Fruit fly (Drosophila melanogaster) whole organism, pupa: ENCODE measurements around the gene CG43347.
"Not testable (repeated sequence)": the region's sequence is repeated elsewhere in the genome, so short reads cannot be mapped to it uniquely, and the experiment has no call there.

Experiments
- CG10348 ChIP-seq: fragments of 200-800 bp; sonication (Bioruptor generic); IDR thresholded peaks from 2 replicates; pipeline ENCODE4 v1.3.6; 2022; ENCODE audit warnings: missing biosample characterization, missing genetic modification characterization
- CG12605 ChIP-seq: fragments of 200-800 bp; sonication (Bioruptor generic); IDR thresholded peaks from 2 replicates; pipeline ENCODE4 v1.3.6; 2022; ENCODE audit warnings: missing biosample characterization, missing genetic modification characterization
- CG13204 ChIP-seq: fragments of 200-800 bp; sonication (Bioruptor generic); optimal IDR thresholded peaks from 2 replicates; lab custom pipeline; 2018; ENCODE audit warnings: missing biosample characterization, mild to moderate bottlenecking, missing genetic modification characterization, moderate library complexity
- CG14655 ChIP-seq: fragments of 200-800 bp; sonication (Bioruptor generic); optimal IDR thresholded peaks from 3 replicates; lab custom pipeline; 2017; ENCODE audit warnings: mild to moderate bottlenecking, missing biosample characterization, missing genetic modification reagents, missing genetic modification characterization
- CG15710 ChIP-seq: fragments of 200-800 bp; sonication (Bioruptor generic); optimal IDR thresholded peaks from 2 replicates; lab custom pipeline; 2018; ENCODE audit warnings: missing biosample characterization, mild to moderate bottlenecking, missing genetic modification characterization, moderate library complexity
- CG17806 ChIP-seq: fragments of 200-800 bp; sonication (Bioruptor generic); optimal IDR thresholded peaks from 2 replicates; lab custom pipeline; 2018; ENCODE audit warnings: missing biosample characterization, mild to moderate bottlenecking, missing genetic modification characterization, moderate library complexity
- CG32121 ChIP-seq: fragments of 200-800 bp; sonication (Bioruptor generic); IDR thresholded peaks from 2 replicates; pipeline ENCODE4 v1.3.6; 2022; ENCODE audit warnings: missing biosample characterization, missing genetic modification characterization
- CG34367 ChIP-seq: fragments of 200-800 bp; sonication (Bioruptor generic); optimal IDR thresholded peaks from 2 replicates; lab custom pipeline; 2018; ENCODE audit warnings: missing biosample characterization, mild to moderate bottlenecking, missing genetic modification characterization
- CG4496 ChIP-seq: fragments of 200-800 bp; sonication (Bioruptor generic); IDR thresholded peaks from 3 replicates; pipeline ENCODE4 v1.3.6; 2022; ENCODE audit warnings: missing biosample characterization, missing genetic modification characterization
- CG8159 ChIP-seq: fragments of 200-800 bp; sonication (Bioruptor generic); optimal IDR thresholded peaks from 3 replicates; lab custom pipeline; 2018; ENCODE audit warnings: missing biosample characterization, mild to moderate bottlenecking, missing genetic modification characterization, moderate library complexity
- CG8301 ChIP-seq: fragments of 200-800 bp; sonication (Bioruptor generic); optimal IDR thresholded peaks from 2 replicates; lab custom pipeline; 2018; ENCODE audit warnings: missing biosample characterization, mild to moderate bottlenecking, missing genetic modification characterization
- CG9948 ChIP-seq: fragments of 200-800 bp; sonication (Bioruptor generic); optimal IDR thresholded peaks from 2 replicates; lab custom pipeline; 2018; ENCODE audit warnings: missing biosample characterization, mild to moderate bottlenecking, missing genetic modification characterization, moderate library complexity
- D1 ChIP-seq: fragments of 200-800 bp; sonication (Bioruptor generic); optimal IDR thresholded peaks from 2 replicates; lab custom pipeline; 2018; ENCODE audit warnings: missing biosample characterization, mild to moderate bottlenecking, missing genetic modification characterization, moderate library complexity
- EcR ChIP-seq: fragments of 200-800 bp; sonication (Bioruptor generic); optimal IDR thresholded peaks from 3 replicates; lab custom pipeline; 2019; ENCODE audit warnings: missing biosample characterization, missing genetic modification characterization, mild to moderate bottlenecking, moderate library complexity, missing genetic modification reagents
- Ets98B ChIP-seq: fragments of 200-800 bp; sonication (Bioruptor generic); IDR thresholded peaks from 2 replicates; pipeline ENCODE4 v1.3.6; 2022; ENCODE audit warnings: missing biosample characterization, missing genetic modification characterization
- Pif1A ChIP-seq: fragments of 200-800 bp; sonication (Bioruptor generic); optimal IDR thresholded peaks from 3 replicates; lab custom pipeline; 2016; ENCODE audit warnings: missing biosample characterization, missing genetic modification characterization
- Pif1B ChIP-seq: fragments of 200-800 bp; sonication (Bioruptor generic); optimal IDR thresholded peaks from 3 replicates; lab custom pipeline; 2016; ENCODE audit warnings: missing biosample characterization, missing genetic modification characterization
- Snoo ChIP-seq: fragments of 200-800 bp; sonication (Bioruptor generic); optimal IDR thresholded peaks from 3 replicates; lab custom pipeline; 2017; ENCODE audit warnings: missing biosample characterization, mild to moderate bottlenecking, missing genetic modification characterization, inconsistent platforms
- fd96Ca ChIP-seq: fragments of 200-800 bp; sonication (Bioruptor generic); IDR thresholded peaks from 3 replicates; pipeline ENCODE4 v1.3.6; 2022; ENCODE audit warnings: missing biosample characterization, missing genetic modification characterization
- gl ChIP-seq: fragments of 200-800 bp; sonication (Bioruptor generic); optimal IDR thresholded peaks from 2 replicates; lab custom pipeline; 2018; ENCODE audit warnings: missing biosample characterization, mild to moderate bottlenecking, missing genetic modification characterization
- rn ChIP-seq: fragments of 200-800 bp; sonication (Bioruptor generic); IDR thresholded peaks from 2 replicates; pipeline ENCODE4 v1.3.6; 2022; ENCODE audit warnings: missing biosample characterization, missing genetic modification characterization

Gene CG43347

DNA sequence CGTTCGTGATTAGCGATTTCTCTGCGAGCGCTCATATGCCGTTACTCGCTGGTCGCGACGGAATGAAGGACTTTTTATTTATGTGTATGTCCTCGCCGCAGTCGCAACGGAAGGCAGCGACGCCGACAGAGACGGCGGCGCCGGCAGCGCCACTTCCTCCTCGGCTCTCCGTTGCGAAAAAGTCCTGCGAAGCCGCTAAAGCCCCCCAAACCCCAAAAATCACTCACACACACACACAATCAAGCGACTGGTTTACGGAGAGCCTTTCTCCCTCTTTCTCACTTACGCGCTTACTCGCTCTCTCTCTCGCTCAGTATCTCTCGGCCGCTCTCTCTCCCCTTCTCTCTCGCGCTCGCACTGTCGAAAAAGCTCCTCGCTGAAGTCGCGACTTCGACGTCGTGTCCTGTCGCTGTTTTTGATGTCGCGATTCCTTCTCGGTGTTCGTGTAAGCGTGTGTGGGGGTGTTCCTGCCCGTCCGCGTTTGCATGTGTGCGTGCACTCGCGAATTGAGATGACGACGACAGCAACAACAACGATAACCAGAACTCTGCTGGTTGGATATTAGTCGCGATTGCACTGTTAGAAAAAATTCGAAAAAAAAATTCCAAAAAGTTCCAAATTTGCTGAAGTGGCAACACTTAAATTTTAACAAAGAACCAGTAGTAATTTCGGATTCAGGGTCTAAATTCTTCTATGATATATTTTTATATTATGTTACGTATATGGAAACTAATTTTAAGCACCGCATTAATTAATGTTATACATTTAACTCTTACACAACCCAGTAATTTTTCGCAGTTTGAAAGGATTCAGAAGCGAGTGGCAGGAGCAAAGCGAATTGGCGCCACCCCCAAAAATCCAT lies at the start of gene CG43347:
CG43347 (minus strand) TSS at position 47 of the 862 bp plus-strand sequence.
- TF ChIP-seq CG17806 (peak; percentile 40), CG14655 (GFP tag; lab: Kevin White, UChicago) (peak; percentile 53), CG9948 (peak; percentile 55), CG34367 (peak; percentile 28), CG8159 (peak; percentile 74), Pif1A (GFP tag; lab: Kevin White, UChicago) (peak; percentile 37), Snoo (tag; lab: Kevin White, UChicago) (peak; percentile 31), CG4496 (GFP tag; lab: Robert Waterston, UW) (peak; percentile 41; the same call in 1 of the 3 replicates), Pif1B (GFP tag; lab: Kevin White, UChicago) (no peak), CG8301 (tag; lab: Kevin White, UChicago) (peak; percentile 39), CG15710 (tag; lab: Kevin White, UChicago) (peak; percentile 60), EcR (GFP tag; lab: Kevin White, UChicago) (no peak), CG12605 (GFP tag; lab: Robert Waterston, UW) (no peak)

DNA sequence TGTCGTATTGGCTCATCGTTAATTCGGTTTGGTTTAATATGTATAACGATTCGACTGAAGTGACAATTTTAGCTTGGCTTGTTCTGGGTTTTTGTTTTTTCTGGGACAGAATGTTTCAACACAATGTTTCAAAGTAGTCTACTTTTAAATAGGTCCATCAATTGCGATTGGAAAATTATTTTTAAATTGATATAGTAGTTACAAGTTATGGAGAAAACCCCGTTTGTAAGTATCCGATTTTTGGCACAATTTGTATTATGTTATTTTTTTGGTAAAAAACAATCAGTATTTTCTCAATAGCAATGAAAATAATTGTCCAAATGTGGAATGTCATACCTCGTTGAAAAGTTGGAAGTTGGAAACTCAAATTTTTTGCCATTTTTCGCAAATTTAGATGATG lies 41.8 kb upstream of the CG43347 start, which contains the start of gene Rab9E:
Rab9E (minus strand) TSS at position 101 of the 400 bp plus-strand sequence.
- TF ChIP-seq CG12605 (GFP tag; lab: Robert Waterston, UW); EcR (GFP tag; lab: Kevin White, UChicago); CG17806: not testable (repeated sequence)

DNA sequence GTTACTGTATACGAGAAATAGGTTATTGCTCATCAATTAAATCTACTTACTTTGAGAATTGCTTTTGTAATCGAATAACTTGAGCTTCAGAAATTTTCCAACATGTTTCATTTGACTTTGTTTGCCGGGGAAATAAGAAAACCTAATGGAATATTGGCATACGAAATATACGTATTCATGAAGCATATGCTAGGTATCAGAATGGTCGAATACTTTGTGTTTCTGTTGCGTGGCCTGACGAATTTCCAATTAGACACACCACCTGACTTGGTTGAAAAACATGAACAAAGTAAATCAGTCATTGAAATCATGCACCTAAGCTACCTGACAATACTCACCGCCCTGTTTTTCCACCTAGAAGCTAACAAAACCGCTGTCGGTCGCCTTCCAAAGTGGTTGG lies 37.4 kb upstream of the CG43347 start, which contains the start of gene CG2111:
CG2111 (plus strand) TSS at position 301 of the 400 bp plus-strand sequence.
- no peak for TF ChIP-seq Pif1B (GFP tag; lab: Kevin White, UChicago)

DNA sequence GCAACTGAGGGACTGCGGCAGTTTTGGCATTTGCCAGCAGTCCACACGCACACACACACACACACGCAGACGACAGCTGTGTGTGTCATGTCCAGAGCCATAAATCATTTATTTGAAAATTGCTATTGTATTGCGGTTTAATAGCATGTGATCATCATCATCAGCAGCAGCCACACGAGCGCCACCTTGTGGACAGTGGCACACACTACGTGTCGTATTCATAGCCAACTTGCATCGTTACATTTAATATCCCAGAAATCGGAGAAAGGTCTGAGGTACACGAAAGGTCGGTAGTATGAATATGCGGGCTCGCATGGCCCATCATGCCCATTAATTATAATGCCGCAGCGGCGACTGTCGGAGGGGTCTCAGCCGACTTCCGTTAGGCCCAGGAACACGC lies 36.2 kb upstream of the CG43347 start:
- TF ChIP-seq CG12605 (GFP tag; lab: Robert Waterston, UW) (no peak), CG32121 (GFP tag; lab: Robert Waterston, UW) (no peak), Snoo (tag; lab: Kevin White, UChicago) (no peak), fd96Ca (GFP tag; lab: Robert Waterston, UW) (no peak), CG9948 (no peak), CG13204 (GFP tag; lab: Kevin White, UChicago) (no peak), CG14655 (GFP tag; lab: Kevin White, UChicago) (no peak), Pif1A (GFP tag; lab: Kevin White, UChicago) (no peak), D1 (tag; lab: Kevin White, UChicago) (no peak), CG17806 (no peak), CG10348 (GFP tag; lab: Robert Waterston, UW) (no peak), CG34367 (no peak), CG8159 (no peak), CG15710 (tag; lab: Kevin White, UChicago) (no peak), Pif1B (GFP tag; lab: Kevin White, UChicago) (no peak), CG8301 (tag; lab: Kevin White, UChicago) (no peak), gl (tag; lab: Kevin White, UChicago) (no peak), Ets98B (GFP tag; lab: Robert Waterston, UW) (no peak), CG4496 (GFP tag; lab: Robert Waterston, UW) (no peak)
- TF ChIP-seq, all 21 proteins: peak for 0

DNA sequence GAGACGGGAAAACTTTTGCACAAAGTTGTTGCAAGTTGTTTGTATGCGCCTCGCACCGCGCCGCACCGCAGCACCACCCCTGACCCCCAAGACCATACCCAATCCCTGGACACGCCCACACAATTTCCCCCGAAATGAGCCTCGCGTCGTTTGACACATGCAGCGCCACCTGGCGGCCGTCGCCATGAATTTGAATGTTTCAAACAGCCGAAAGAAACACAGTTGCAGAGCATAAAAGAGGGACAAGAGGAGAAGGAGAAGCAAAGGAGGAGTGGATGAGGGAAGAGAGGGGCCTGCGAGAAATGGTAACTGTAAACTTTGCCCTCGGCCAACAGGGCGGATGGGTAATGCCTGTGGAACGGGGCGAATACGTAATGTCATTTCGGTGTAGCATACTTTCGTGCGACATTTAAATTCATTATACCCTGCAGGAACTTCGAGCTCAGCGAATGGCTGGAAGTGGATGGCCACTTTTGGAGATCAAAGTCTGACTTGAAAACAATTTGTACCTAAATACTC lies 22.3 kb upstream of the CG43347 start:
- no peak for TF ChIP-seq Ets98B (GFP tag; lab: Robert Waterston, UW)

DNA sequence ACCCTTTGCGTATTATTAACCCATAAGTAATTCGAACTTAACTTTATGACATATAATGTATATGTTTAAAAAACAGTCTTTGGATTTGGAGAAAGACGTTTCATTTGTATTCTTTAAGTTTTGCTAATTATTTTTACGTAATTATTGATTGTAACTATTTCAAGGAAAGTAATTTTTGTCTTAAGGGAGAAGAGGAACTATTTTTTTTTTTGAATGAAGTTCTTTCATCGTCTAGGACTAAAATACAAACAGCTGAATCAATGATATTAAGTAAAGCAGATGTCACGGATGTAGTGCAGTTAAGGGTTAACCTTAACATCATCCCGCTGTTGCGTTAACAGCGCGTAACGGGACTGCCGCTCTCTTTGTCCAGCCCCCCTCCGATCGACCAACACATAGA lies 8.9 kb upstream of the CG43347 start:
- TF ChIP-seq CG4496 (GFP tag; lab: Robert Waterston, UW) (no peak), CG32121 (GFP tag; lab: Robert Waterston, UW) (no peak), CG13204 (GFP tag; lab: Kevin White, UChicago) (no peak), CG12605 (GFP tag; lab: Robert Waterston, UW) (no peak), CG14655 (GFP tag; lab: Kevin White, UChicago) (peak; percentile 44), CG8301 (tag; lab: Kevin White, UChicago) (peak; percentile 30), CG9948 (peak; percentile 53), CG8159 (peak; percentile 71), CG15710 (tag; lab: Kevin White, UChicago) (peak; percentile 51), Pif1B (GFP tag; lab: Kevin White, UChicago) (no peak), Snoo (tag; lab: Kevin White, UChicago) (no peak), CG17806 (peak; percentile 46), CG10348 (GFP tag; lab: Robert Waterston, UW) (no peak), fd96Ca (GFP tag; lab: Robert Waterston, UW) (no peak), CG34367 (peak; percentile 29), EcR (GFP tag; lab: Kevin White, UChicago) (no peak), gl (tag; lab: Kevin White, UChicago) (no peak), Pif1A (GFP tag; lab: Kevin White, UChicago) (peak; percentile 52), rn (GFP tag; lab: Robert Waterston, UW) (no peak), D1 (tag; lab: Kevin White, UChicago) (no peak), Ets98B (GFP tag; lab: Robert Waterston, UW) (no peak)
- TF ChIP-seq, all 21 proteins: peak for 8
